Fruit fly (Drosophila melanogaster) whole organism: ENCODE results near the gene Ip259.

Experiments used
- CG8478 ChIP-seq: fragments of >200 bp; optimal IDR thresholded peaks from 2 replicates; lab custom pipeline; 2018; ENCODE audit warnings: inconsistent platforms
- Dll ChIP-seq: fragments of >200 bp; optimal IDR thresholded peaks from 2 replicates; lab custom pipeline; 2017
- psq ChIP-seq: fragments of >200 bp; optimal IDR thresholded peaks from 2 replicates; lab custom pipeline; 2017
- usp ChIP-seq: fragments of >200 bp; optimal IDR thresholded peaks from 2 replicates; lab custom pipeline; 2017; ENCODE audit warnings: missing biosample characterization, missing genetic modification characterization, mixed read lengths

dm6 chr2L:10378631-10379030 is 29.5 kb upstream of the Ip259 start:
- TF ChIP-seq Dll (lab: Kevin White, UChicago) (no peak), CG8478 (lab: Kevin White, UChicago) (no peak), psq (no peak), usp (GFP tag; lab: Kevin White, UChicago) (no peak)
